Fruit fly (Drosophila melanogaster): ENCODE results near the gene promL.

DNA sequence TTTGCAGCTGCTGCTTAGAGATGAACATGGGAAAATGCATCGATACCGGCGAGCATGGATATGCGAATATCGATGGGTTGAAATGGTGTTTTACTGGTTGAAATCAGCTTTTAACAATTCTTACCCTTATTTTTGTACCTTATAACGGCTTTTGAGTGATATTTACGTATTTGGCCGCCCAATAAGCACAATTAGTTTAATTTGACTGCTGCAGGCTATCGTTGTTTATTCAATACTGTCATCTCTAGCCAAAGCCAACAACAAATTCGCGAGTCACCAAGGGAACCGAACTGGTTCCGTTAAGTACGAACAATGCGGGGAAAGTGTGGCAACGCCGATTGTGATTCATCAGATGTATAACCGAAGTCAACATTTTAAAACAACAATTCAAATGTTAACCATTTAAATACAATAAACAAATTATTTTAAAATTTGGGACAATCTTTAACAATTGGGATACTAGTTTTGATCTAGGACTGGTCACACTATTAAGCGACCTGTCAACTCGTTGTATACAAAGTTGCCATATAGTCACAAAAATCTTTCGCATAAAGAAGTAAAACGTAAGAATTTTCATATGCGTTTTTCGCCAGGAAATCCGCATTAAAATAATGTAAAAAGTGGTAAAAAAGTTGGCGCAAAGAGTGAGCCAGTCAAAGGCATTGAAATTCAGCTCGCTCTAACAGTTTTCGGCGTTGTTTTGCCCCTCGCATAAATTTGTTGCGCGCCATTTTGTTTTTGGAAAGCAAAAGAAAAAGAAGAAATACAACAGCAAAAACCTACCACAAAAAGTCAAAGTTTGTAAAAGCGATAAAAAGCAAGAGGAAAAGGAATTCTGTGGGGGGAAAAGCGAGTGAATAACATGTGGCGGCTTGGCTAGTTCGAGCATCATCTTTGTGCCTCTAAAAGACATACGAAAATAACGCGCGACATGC is 20.9 kb upstream of the promL start, which contains the start of the genes Usp5 and BtbVII:
- TF ChIP-seq cyc (GFP tag; optimal IDR thresholded peaks at IDR 0.05): peak; percentile 31
- peak; percentile 60 for TF ChIP-seq Ets21C (GFP tag; optimal IDR thresholded peaks at IDR 0.05)
- no peak for TF ChIP-seq CG9139 (GFP tag; optimal IDR thresholded peaks at IDR 0.05)
- peak; percentile 17 for TF ChIP-seq CG16779 (tag; optimal IDR thresholded peaks at IDR 0.05)
- TF ChIP-seq topi (GFP tag; optimal IDR thresholded peaks at IDR 0.05): peak; percentile 49
- peak; percentile 20 for TF ChIP-seq fd59A (GFP tag; optimal IDR thresholded peaks at IDR 0.05)
- TF ChIP-seq Met (GFP tag; optimal IDR thresholded peaks at IDR 0.05): peak; percentile 68
- TF ChIP-seq CG6163 (GFP tag; IDR thresholded peaks at IDR 0.05): no peak
- no peak for TF ChIP-seq OdsH (GFP tag; optimal IDR thresholded peaks at IDR 0.05)
- TF ChIP-seq CG10669 (GFP tag; optimal IDR thresholded peaks at IDR 0.05): no peak
- no peak; the same call in 1 of the 2 replicates for TF ChIP-seq CG11294 (GFP tag; IDR thresholded peaks at IDR 0.05)
